Worm (Caenorhabditis elegans): ENCODE data around the gene zhit-3.

zhit-3 gene

ce11 chrV:10210244-10210643 is 1.7 kb downstream of the zhit-3 start, which contains the start of gene tftc-3:
TSS of gene tftc-3 (minus strand) at chrV:10210344.
- TF ChIP-seq ces-1 (GFP tag; optimal IDR thresholded peaks at IDR 0.05) = no peak
- TF ChIP-seq unc-130 (tag; optimal IDR thresholded peaks at IDR 0.05) = no peak
- no peak for TF ChIP-seq snpc-4 (tag; optimal IDR thresholded peaks at IDR 0.05)
- no peak for TF ChIP-seq C04F5.9 (tag; optimal IDR thresholded peaks at IDR 0.05)

ce11 chrV:10206502-10206901 is 5.4 kb downstream of the zhit-3 start, which contains the start of gene rpc-25:
TSS of gene rpc-25 (minus strand) at chrV:10206602.
- TF ChIP-seq fos-1 (tag; optimal IDR thresholded peaks at IDR 0.05) (no peak), grh-1 (GFP tag; IDR thresholded peaks at IDR 0.05) (no peak), sup-37 (GFP tag; optimal IDR thresholded peaks at IDR 0.05) (no peak), rnt-1 (tag; optimal IDR thresholded peaks at IDR 0.05) (no peak), mef-2 (tag; optimal IDR thresholded peaks at IDR 0.05) (no peak), dsc-1 (tag; optimal IDR thresholded peaks at IDR 0.05) (no peak)

ce11 chrV:10205483-10205882 is 6.4 kb downstream of the zhit-3 start, which contains the start of gene ZK856.16:
TSS of gene ZK856.16 (minus strand) at chrV:10205583.
- TF ChIP-seq ztf-11 (tag; optimal IDR thresholded peaks at IDR 0.05) (no peak), egl-27 (tag; optimal IDR thresholded peaks at IDR 0.05) (no peak), F16B12.6 (tag; optimal IDR thresholded peaks at IDR 0.05) (no peak), C34B4.2 (tag; optimal IDR thresholded peaks at IDR 0.05) (no peak), irx-1 (tag; optimal IDR thresholded peaks at IDR 0.05) (no peak), sox-4 (tag; optimal IDR thresholded peaks at IDR 0.05) (no peak)

- TF ChIP-seq unc-62 (GFP tag; optimal IDR thresholded peaks at IDR 0.05) (no peak), nhr-77 (tag; optimal IDR thresholded peaks at IDR 0.05) (peak; percentile 24), lin-14 (GFP tag; optimal IDR thresholded peaks at IDR 0.05) (peak; percentile 69), fos-1 (tag; optimal IDR thresholded peaks at IDR 0.05) (peak; percentile 27), elt-2 (tag; optimal IDR thresholded peaks at IDR 0.05) (peak; percentile 31), lsy-2 (tag; optimal IDR thresholded peaks at IDR 0.05) (peak; percentile 79 to 88), grh-1 (GFP tag; IDR thresholded peaks at IDR 0.05) (peak; percentile 55; the same call in 1 of the 2 replicates), mep-1 (tag; optimal IDR thresholded peaks at IDR 0.05) (peak; percentile 88), snpc-4 (tag; optimal IDR thresholded peaks at IDR 0.05) (peak; percentile 69), sox-4 (tag; optimal IDR thresholded peaks at IDR 0.05) (peak; percentile 0), fkh-4 (tag; optimal IDR thresholded peaks at IDR 0.05; ENCODE audit: borderline replicate concordance) (no peak), irx-1 (tag; optimal IDR thresholded peaks at IDR 0.05) (peak; percentile 40), blmp-1 (tag; optimal IDR thresholded peaks at IDR 0.05) (peak; percentile 76), dpl-1 (GFP tag; optimal IDR thresholded peaks at IDR 0.05) (peak; percentile 58 to 73 (median 72)), nhr-20 (tag; optimal IDR thresholded peaks at IDR 0.05) (peak; percentile 78), unc-86 (tag; optimal IDR thresholded peaks at IDR 0.05) (peak; percentile 54), lin-35 (GFP tag; optimal IDR thresholded peaks at IDR 0.05) (peak; percentile 70 to 75), nhr-90 (tag; optimal IDR thresholded peaks at IDR 0.05; ENCODE audit: poor library complexity) (peak; percentile 78), snu-23 (GFP tag; optimal IDR thresholded peaks at IDR 0.05) (peak; percentile 79), ceh-82 (tag; optimal IDR thresholded peaks at IDR 0.05) (peak; percentile 21 to 47 (median 40)), lin-15B (tag; optimal IDR thresholded peaks at IDR 0.05) (peak; percentile 78), isw-1 (GFP tag; IDR thresholded peaks at IDR 0.05) (peak; percentile 58), nhr-19 (GFP tag; conservative IDR thresholded peaks at IDR 0.05) (peak; percentile 75), zip-4 (GFP tag; optimal IDR thresholded peaks at IDR 0.05) (peak; percentile 4), dsc-1 (tag; optimal IDR thresholded peaks at IDR 0.05) (peak; percentile 69), F16B12.6 (tag; optimal IDR thresholded peaks at IDR 0.05) (peak; percentile 36), tbx-2 (tag; optimal IDR thresholded peaks at IDR 0.05) (peak; percentile 78), lir-3 (tag; optimal IDR thresholded peaks at IDR 0.05; ENCODE audit: poor library complexity) (peak; percentile 50), unc-130 (tag; optimal IDR thresholded peaks at IDR 0.05) (peak; percentile 60), zag-1 (tag; optimal IDR thresholded peaks at IDR 0.05) (no peak), nhr-76 (tag; optimal IDR thresholded peaks at IDR 0.05) (no peak), ceh-8 (GFP tag; optimal IDR thresholded peaks at IDR 0.05) (no peak), nhr-47 (tag; optimal IDR thresholded peaks at IDR 0.05) (peak; percentile 83), lin-39 (tag; optimal IDR thresholded peaks at IDR 0.05) (peak; percentile 37), rnt-1 (tag; optimal IDR thresholded peaks at IDR 0.05) (peak; percentile 70), pax-3 (tag; optimal IDR thresholded peaks at IDR 0.05) (no peak), swsn-7 (tag; optimal IDR thresholded peaks at IDR 0.05) (peak; percentile 77), ces-1 (GFP tag; optimal IDR thresholded peaks at IDR 0.05) (no peak)
These were observed 7.0 kb downstream of the zhit-3 start, which contains the start of the genes ZK856.19 and ZK856.11 for ce11 chrV:10204863-10205338. TSS of gene ZK856.19 (minus strand) at chrV:10204913. TSS of gene ZK856.11 (minus strand) at chrV:10204938.

All from whole organism, L1 larva.